Fruit fly (Drosophila melanogaster): ENCODE results near the gene Rpt5.

- TF ChIP-seq esn (GFP tag; optimal IDR thresholded peaks at IDR 0.05): peak; percentile 92
- TF ChIP-seq salr (GFP tag; optimal IDR thresholded peaks at IDR 0.05): peak in 1 of 2 experiments; percentile 94
- TF ChIP-seq Met (GFP tag; optimal IDR thresholded peaks at IDR 0.05): peak; percentile 84
These were observed 29.9 kb upstream of the Rpt5 start, which contains the start of gene CG10365 for dm6 chr3R:23722680-23723372.

Measured in whole organism, prepupa.